Fruit fly (Drosophila melanogaster) whole organism, embryonic: ENCODE data around the gene Nadsyn.
A peak's percentile ranks its signal among the peaks of the same experiment; 100 is the strongest.

ENCODE experiments used
- Atf6 ChIP-seq: fragments of 200-800 bp; sonication (Bioruptor generic); IDR thresholded peaks from 2 replicates; pipeline ENCODE4 v1.3.6; 2022; ENCODE audit warnings: missing biosample characterization, missing genetic modification characterization
- B-H1 ChIP-seq: fragments of 200-800 bp; sonication (Bioruptor generic); IDR thresholded peaks from 3 replicates; pipeline ENCODE4 v1.3.6; 2022; ENCODE audit warnings: missing biosample characterization, missing genetic modification characterization
- CG10543 ChIP-seq: fragments of 200-800 bp; sonication (Bioruptor generic); optimal IDR thresholded peaks from 3 replicates; lab custom pipeline; 2017; ENCODE audit warnings: missing biosample characterization, mild to moderate bottlenecking, missing genetic modification characterization, moderate library complexity
- CG1529 ChIP-seq: fragments of 200-800 bp; sonication (Bioruptor generic); optimal IDR thresholded peaks from 3 replicates; lab custom pipeline; 2018; ENCODE audit warnings: missing biosample characterization, missing genetic modification characterization
- CG17568 ChIP-seq: fragments of 200-800 bp; sonication (Bioruptor generic); optimal IDR thresholded peaks from 2 replicates; lab custom pipeline; 2018; ENCODE audit warnings: missing biosample characterization, mild to moderate bottlenecking, missing genetic modification characterization, moderate library complexity
- CG2712 ChIP-seq: fragments of 200-800 bp; optimal IDR thresholded peaks from 3 replicates; lab custom pipeline; 2019; ENCODE audit warnings: missing biosample characterization, mild to moderate bottlenecking, missing genetic modification characterization, moderate library complexity
- CG3163 ChIP-seq: fragments of 200-800 bp; sonication (Bioruptor generic); optimal IDR thresholded peaks from 3 replicates; lab custom pipeline; 2016; ENCODE audit warnings: missing biosample characterization, missing genetic modification characterization
- CG34422 ChIP-seq: fragments of 200-800 bp; sonication (Bioruptor generic); IDR thresholded peaks from 3 replicates; pipeline ENCODE4 v1.3.6; 2022; ENCODE audit warnings: missing biosample characterization, missing genetic modification characterization
- CG4282 ChIP-seq: fragments of 200-800 bp; sonication (Bioruptor generic); optimal IDR thresholded peaks from 2 replicates; lab custom pipeline; 2016; ENCODE audit warnings: missing biosample characterization, missing genetic modification characterization
- CG4820 ChIP-seq: fragments of 200-800 bp; sonication (Bioruptor generic); optimal IDR thresholded peaks from 3 replicates; lab custom pipeline; 2016; ENCODE audit warnings: missing biosample characterization, missing genetic modification characterization
- CG5953 ChIP-seq: fragments of 200-800 bp; sonication (Bioruptor generic); IDR thresholded peaks from 2 replicates; pipeline ENCODE4 v1.3.6; 2022; ENCODE audit warnings: missing biosample characterization, missing genetic modification characterization
- CG6272 ChIP-seq: fragments of 200-800 bp; sonication (Bioruptor generic); IDR thresholded peaks from 2 replicates; pipeline ENCODE4 v1.3.6; 2022; ENCODE audit warnings: missing biosample characterization, missing genetic modification characterization
- CG6813 ChIP-seq: fragments of 200-800 bp; sonication (Bioruptor generic); optimal IDR thresholded peaks from 2 replicates; lab custom pipeline; 2017; ENCODE audit warnings: missing biosample characterization, missing genetic modification characterization, mild to moderate bottlenecking, moderate library complexity, missing genetic modification reagents
- CTCF ChIP-seq: fragments of 200-800 bp; sonication (Bioruptor generic); optimal IDR thresholded peaks from 2 replicates; lab custom pipeline; 2017; ENCODE audit warnings: missing biosample characterization, mild to moderate bottlenecking, missing genetic modification characterization, moderate library complexity
- Dip3 ChIP-seq: fragments of 200-800 bp; sonication (Bioruptor generic); optimal IDR thresholded peaks from 3 replicates; lab custom pipeline; 2016; ENCODE audit warnings: missing biosample characterization, missing genetic modification characterization
- HLH4C ChIP-seq: fragments of 200-800 bp; sonication (Bioruptor generic); IDR thresholded peaks from 3 replicates; pipeline ENCODE4 v1.3.6; 2022; ENCODE audit warnings: missing biosample characterization, missing genetic modification characterization; ENCODE audit not compliant: partially characterized antibody
- Max ChIP-seq: fragments of 200-800 bp; sonication (Bioruptor generic); optimal IDR thresholded peaks from 2 replicates; lab custom pipeline; 2016; ENCODE audit warnings: missing biosample characterization, mild to moderate bottlenecking, missing genetic modification characterization
- Med ChIP-seq: fragments of 200-800 bp; sonication (Bioruptor generic); peaks from one replicate; lab custom pipeline; 2016; ENCODE audit warnings: missing biosample characterization, missing genetic modification characterization, mild to moderate bottlenecking, inconsistent platforms, moderate library complexity
- Mes4 ChIP-seq: fragments of 200-800 bp; sonication (Bioruptor generic); optimal IDR thresholded peaks from 2 replicates; lab custom pipeline; 2016; ENCODE audit warnings: missing biosample characterization, missing genetic modification characterization
- NC2β ChIP-seq: fragments of 200-800 bp; sonication (Bioruptor generic); optimal IDR thresholded peaks from 2 replicates; lab custom pipeline; 2016; ENCODE audit warnings: missing biosample characterization, missing genetic modification characterization
- NK7.1 ChIP-seq: fragments of 200-800 bp; sonication (Bioruptor generic); optimal IDR thresholded peaks from 3 replicates; lab custom pipeline; 2016; ENCODE audit warnings: missing biosample characterization, missing genetic modification characterization
- Ravus ChIP-seq: fragments of 200-800 bp; sonication (Bioruptor generic); IDR thresholded peaks from 2 replicates; pipeline ENCODE4 v1.3.6; 2022; ENCODE audit warnings: missing biosample characterization, missing genetic modification characterization
- Rfx ChIP-seq: fragments of 200-800 bp; sonication (Bioruptor generic); IDR thresholded peaks from 2 replicates; pipeline ENCODE4 v1.3.6; 2022; ENCODE audit warnings: missing biosample characterization, missing genetic modification characterization
- Sin3A ChIP-seq: fragments of >200 bp; optimal IDR thresholded peaks from 2 replicates; lab custom pipeline; 2018
- Sox100B ChIP-seq: fragments of 200-800 bp; sonication (Bioruptor generic); optimal IDR thresholded peaks from 3 replicates; lab custom pipeline; 2018; ENCODE audit warnings: missing biosample characterization, mild to moderate bottlenecking, missing genetic modification characterization
- Stat92E ChIP-seq, 3 experiments: fragments of >200 bp in 2 of 3; fragments of 200-800 bp in 1 of 3; sonication (Bioruptor generic) in 1 of 3; optimal IDR thresholded peaks; 2 replicates each; lab custom pipeline; 2017 to 2019; ENCODE audit warnings: missing biosample characterization in 3 of 3, missing genetic modification characterization in 3 of 3, mild to moderate bottlenecking in 1 of 3, moderate library complexity in 1 of 3
- Trl ChIP-seq, 3 experiments: fragments of >200 bp in 2 of 3; fragments of 200-800 bp in 1 of 3; sonication (Bioruptor generic) in 1 of 3; optimal IDR thresholded peaks; 2 replicates in 1 of 3; 3 replicates in 2 of 3; lab custom pipeline; 2016 to 2017; ENCODE audit warnings: missing biosample characterization in 1 of 3, missing genetic modification characterization in 1 of 3
- YL-1 ChIP-seq: fragments of 200-800 bp; sonication (Bioruptor generic); optimal IDR thresholded peaks from 3 replicates; lab custom pipeline; 2017; ENCODE audit warnings: missing biosample characterization, mild to moderate bottlenecking, missing genetic modification characterization
- abd-A ChIP-seq: fragments of 200-800 bp; sonication (Bioruptor generic); optimal IDR thresholded peaks from 3 replicates; lab custom pipeline; 2019; ENCODE audit warnings: missing biosample characterization, mild to moderate bottlenecking, missing genetic modification characterization, moderate library complexity
- cas ChIP-seq: fragments of 200-800 bp; sonication (Bioruptor generic); IDR thresholded peaks from 2 replicates; pipeline ENCODE4 v1.3.6; 2022; ENCODE audit warnings: missing biosample characterization, missing genetic modification characterization
- chn ChIP-seq: fragments of 200-800 bp; sonication (Bioruptor generic); optimal IDR thresholded peaks from 2 replicates; lab custom pipeline; 2016; ENCODE audit warnings: missing biosample characterization, missing genetic modification characterization
- ci ChIP-seq: fragments of 200-800 bp; sonication (Bioruptor generic); IDR thresholded peaks from 3 replicates; pipeline ENCODE4 v1.3.6; 2022; ENCODE audit warnings: missing biosample characterization, missing genetic modification characterization
- cwo ChIP-seq: fragments of 200-800 bp; sonication (Bioruptor generic); optimal IDR thresholded peaks from 3 replicates; lab custom pipeline; 2017; ENCODE audit warnings: missing biosample characterization, missing genetic modification characterization, mild to moderate bottlenecking, moderate library complexity, missing genetic modification reagents
- dimm ChIP-seq: fragments of 200-800 bp; sonication (Bioruptor generic); IDR thresholded peaks from 2 replicates; pipeline ENCODE4 v1.3.6; 2022; ENCODE audit warnings: missing biosample characterization, missing genetic modification characterization
- fru ChIP-seq: fragments of >200 bp; optimal IDR thresholded peaks from 2 replicates; lab custom pipeline; 2017
- ind ChIP-seq: fragments of 200-800 bp; sonication (Bioruptor generic); optimal IDR thresholded peaks from 3 replicates; lab custom pipeline; 2016; ENCODE audit warnings: missing biosample characterization, missing genetic modification characterization
- jumu ChIP-seq: fragments of 200-800 bp; sonication (Bioruptor generic); optimal IDR thresholded peaks from 3 replicates; lab custom pipeline; 2016; ENCODE audit warnings: missing biosample characterization, missing genetic modification characterization
- kay ChIP-seq: fragments of 200-800 bp; sonication (Bioruptor generic); optimal IDR thresholded peaks from 2 replicates; lab custom pipeline; 2016; ENCODE audit warnings: missing biosample characterization, missing genetic modification characterization
- klu ChIP-seq: fragments of 200-800 bp; sonication (Bioruptor generic); IDR thresholded peaks from 2 replicates; pipeline ENCODE4 v1.3.6; 2022; ENCODE audit warnings: missing biosample characterization, missing genetic modification characterization
- lmd ChIP-seq: fragments of 200-800 bp; sonication (Bioruptor generic); IDR thresholded peaks from 2 replicates; pipeline ENCODE4 v1.3.6; 2022; ENCODE audit warnings: missing biosample characterization, missing genetic modification characterization
- mirr ChIP-seq: fragments of 200-800 bp; sonication (Bioruptor generic); optimal IDR thresholded peaks from 3 replicates; lab custom pipeline; 2018; ENCODE audit warnings: missing biosample characterization, mild to moderate bottlenecking, missing genetic modification characterization
- nerfin-1 ChIP-seq: fragments of 200-800 bp; sonication (Bioruptor generic); optimal IDR thresholded peaks from 3 replicates; lab custom pipeline; 2019; ENCODE audit warnings: missing biosample characterization, mild to moderate bottlenecking, missing genetic modification characterization, moderate library complexity
- pfk ChIP-seq: fragments of 200-800 bp; sonication (Bioruptor generic); optimal IDR thresholded peaks from 2 replicates; lab custom pipeline; 2018; ENCODE audit warnings: missing biosample characterization, mild to moderate bottlenecking, missing genetic modification characterization, moderate library complexity
- pita ChIP-seq: fragments of 200-800 bp; sonication (Bioruptor generic); optimal IDR thresholded peaks from 2 replicates; lab custom pipeline; 2017; ENCODE audit warnings: missing biosample characterization, mild to moderate bottlenecking, missing genetic modification characterization
- pzg ChIP-seq: fragments of 200-800 bp; sonication (Bioruptor generic); optimal IDR thresholded peaks from 3 replicates; lab custom pipeline; 2018; ENCODE audit warnings: missing biosample characterization, mild to moderate bottlenecking, missing genetic modification characterization, moderate library complexity
- ranshi ChIP-seq: fragments of 200-800 bp; sonication (Bioruptor generic); IDR thresholded peaks from 2 replicates; pipeline ENCODE4 v1.3.6; 2022; ENCODE audit warnings: missing biosample characterization, missing genetic modification characterization
- sob ChIP-seq: fragments of 200-800 bp; sonication (Bioruptor generic); IDR thresholded peaks from 2 replicates; pipeline ENCODE4 v1.3.6; 2022; ENCODE audit warnings: missing biosample characterization, missing genetic modification characterization
- tio ChIP-seq: fragments of 200-800 bp; sonication (Bioruptor generic); optimal IDR thresholded peaks from 2 replicates; lab custom pipeline; 2017; ENCODE audit warnings: missing biosample characterization, missing genetic modification characterization, inconsistent platforms
- tup ChIP-seq: fragments of 200-800 bp; sonication (Bioruptor generic); optimal IDR thresholded peaks from 2 replicates; lab custom pipeline; 2016; ENCODE audit warnings: missing biosample characterization, mild to moderate bottlenecking, missing genetic modification characterization, moderate library complexity

The Nadsyn gene

DNA sequence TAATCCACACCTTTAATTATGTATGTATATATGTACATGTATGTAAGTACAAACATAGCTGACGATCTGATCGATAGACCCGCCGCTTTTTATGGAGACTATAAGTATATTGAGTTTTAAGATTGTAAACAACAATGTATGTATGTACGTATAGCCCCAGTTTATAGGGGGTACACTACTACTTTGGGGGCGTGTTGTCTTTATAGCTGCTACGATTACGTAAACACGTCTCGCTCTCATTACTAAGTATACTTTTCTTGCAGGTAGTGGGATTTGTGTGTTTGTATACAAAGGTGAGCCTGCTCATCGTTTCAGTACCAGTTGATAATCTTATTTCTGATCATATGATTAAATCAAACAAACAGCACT lies 31.8 kb upstream of the Nadsyn start (continued):
- TF ChIP-seq abd-A (peak; percentile 33), ind (no peak), dimm (GFP tag; lab: Robert Waterston, UW) (no peak), CG6272 (GFP tag; lab: Robert Waterston, UW) (no peak), pfk (GFP tag; lab: Kevin White, UChicago) (peak; percentile 31), ranshi (GFP tag; lab: Robert Waterston, UW) (no peak), CG10543 (GFP tag; lab: Kevin White, UChicago) (peak; percentile 13), Trl (optimal IDR thresholded peaks at IDR 0.05; lab: Kevin White, UChicago) (no peak), Trl (GFP tag; optimal IDR thresholded peaks at IDR 0.05; lab: Kevin White, UChicago) (no peak), pzg (no peak), Ravus (GFP tag; lab: Robert Waterston, UW) (no peak), HLH4C (no peak), ci (GFP tag; lab: Robert Waterston, UW) (no peak), CG6813 (GFP tag; lab: Kevin White, UChicago) (no peak), Med (GFP tag; lab: Kevin White, UChicago) (peak; percentile 58), Stat92E (GFP tag; optimal IDR thresholded peaks at IDR 0.05; lab: Kevin White, UChicago) (no peak), Atf6 (GFP tag; lab: Robert Waterston, UW) (0 out of 2 replicates have a peak, but pooled peaks have one; percentile 10), sob (GFP tag; lab: Robert Waterston, UW) (no peak; the same call in 1 of the 2 replicates), mirr (GFP tag; lab: Kevin White, UChicago) (peak; percentile 75)
- TF ChIP-seq, all 482 proteins: peak for 19

DNA sequence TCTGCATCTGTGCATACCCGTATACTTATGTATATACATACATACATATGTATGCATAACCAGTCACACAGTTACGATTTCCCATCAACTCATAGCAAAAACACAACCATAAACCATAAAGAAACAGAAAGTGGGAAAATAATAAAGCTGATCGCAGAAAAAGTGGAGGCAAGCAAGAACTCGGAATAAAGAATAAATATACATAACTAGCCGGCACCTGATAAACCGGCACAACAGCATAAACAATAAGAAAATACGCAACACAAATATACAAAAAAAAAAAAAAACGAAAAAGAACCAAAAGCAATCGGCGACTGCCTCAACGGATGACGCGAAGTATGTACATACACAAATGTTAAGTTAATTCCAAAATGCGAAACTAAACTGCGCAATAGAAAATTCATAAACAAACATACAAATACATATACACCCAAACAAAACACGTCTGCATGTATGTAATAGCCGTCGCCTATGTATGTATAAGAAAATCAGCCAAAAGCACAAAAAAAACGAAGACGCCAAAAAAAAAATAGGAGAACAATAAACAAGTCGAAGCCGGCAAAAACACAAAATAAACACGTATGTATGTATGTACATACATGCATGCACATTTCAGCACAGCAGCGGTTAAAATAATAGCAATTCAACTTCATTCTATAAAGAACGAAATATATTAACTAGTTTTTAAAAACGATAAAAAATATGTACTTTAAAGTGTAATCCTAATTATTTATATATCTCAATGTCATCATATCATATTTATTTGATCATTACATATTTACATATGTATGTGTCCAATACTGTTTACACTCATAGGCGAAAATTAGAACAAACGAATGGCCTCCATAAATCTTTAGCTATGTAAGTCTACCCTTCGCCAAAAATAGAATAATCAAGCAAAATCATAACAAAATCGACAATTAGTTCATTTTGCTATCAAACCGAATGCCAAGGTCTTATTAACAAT lies 31.1 kb upstream of the Nadsyn start:
- TF ChIP-seq CG4820 (GFP tag; lab: Kevin White, UChicago): peak; percentile 44
- no peak for TF ChIP-seq CG17568 (GFP tag; lab: Kevin White, UChicago)
- TF ChIP-seq CG2712 (tag; lab: Kevin White, UChicago): peak; percentile 75
- peak; percentile 71; the same call in 1 of the 3 replicates for TF ChIP-seq CG34422 (GFP tag; lab: Robert Waterston, UW)
- TF ChIP-seq YL-1 (GFP tag; lab: Kevin White, UChicago): no peak
- TF ChIP-seq CTCF (GFP tag; lab: Kevin White, UChicago): no peak
- TF ChIP-seq B-H1: peak; percentile 53; the same call in 2 of the 3 replicates
- no peak for TF ChIP-seq NC2β (GFP tag; lab: Kevin White, UChicago)
- no peak for TF ChIP-seq NK7.1 (GFP tag; lab: Kevin White, UChicago)
- TF ChIP-seq CG4282: no peak
- TF ChIP-seq nerfin-1 (tag; lab: Kevin White, UChicago): peak; percentile 50
- 0 out of 2 replicates have a peak, but pooled peaks have one; percentile 75 for TF ChIP-seq ranshi (GFP tag; lab: Robert Waterston, UW)
- TF ChIP-seq pita (GFP tag; lab: Kevin White, UChicago): no peak
- peak; percentile 69 for TF ChIP-seq Sox100B (GFP tag; lab: Kevin White, UChicago)
- no peak for TF ChIP-seq fru (lab: Kevin White, UChicago)
- no peak for TF ChIP-seq CG3163 (GFP tag; lab: Kevin White, UChicago)
- TF ChIP-seq Rfx (GFP tag; lab: Robert Waterston, UW): peak; percentile 88
- TF ChIP-seq klu (GFP tag; lab: Robert Waterston, UW): peak; percentile 24; the same call in 1 of the 2 replicates
- no peak for TF ChIP-seq tup (GFP tag; lab: Kevin White, UChicago)
- TF ChIP-seq tio: peak; percentile 59
- TF ChIP-seq Dip3 (GFP tag; lab: Kevin White, UChicago): no peak
- TF ChIP-seq lmd (GFP tag; lab: Robert Waterston, UW): peak; percentile 80
- TF ChIP-seq cas (GFP tag; lab: Robert Waterston, UW): peak; percentile 59; the same call in 1 of the 2 replicates
- TF ChIP-seq jumu (GFP tag; lab: Kevin White, UChicago): no peak
- TF ChIP-seq CG5953 (GFP tag; lab: Robert Waterston, UW): no peak
- TF ChIP-seq Sin3A (lab: Kevin White, UChicago): no peak
- TF ChIP-seq Max (GFP tag; lab: Kevin White, UChicago): no peak
- no peak for TF ChIP-seq CG1529
- peak; percentile 76 for TF ChIP-seq cwo (GFP tag; lab: Kevin White, UChicago)
- TF ChIP-seq chn (GFP tag; lab: Kevin White, UChicago): no peak
- peak; percentile 19 for TF ChIP-seq kay (GFP tag; lab: Kevin White, UChicago)
- no peak for TF ChIP-seq Mes4 (GFP tag; lab: Kevin White, UChicago)
